ENCODE assay signal across 7 worm cellular contexts in genomic region chrX:8053008-8053441, ce11.
TF ChIP-seq lines count a peak whose summit lies in the region.

No protein-coding gene starts in this region.

TF ChIP-seq in whole organism, L1 larva, 84 proteins besides CTCF, POLR2A, EP300 and RAD21 (continues in another document):
- TF ChIP-seq sup-37 (GFP tag; optimal IDR thresholded peaks at IDR 0.05; lab: Kevin White, UChicago) = no peak
- TF ChIP-seq swsn-7 (tag; optimal IDR thresholded peaks at IDR 0.05; lab: Kevin White, UChicago) = peak; percentile 30
- TF ChIP-seq rnt-1 (tag; optimal IDR thresholded peaks at IDR 0.05; lab: Kevin White, UChicago) = peak; percentile 52
- TF ChIP-seq lin-14 (GFP tag; optimal IDR thresholded peaks at IDR 0.05; lab: Kevin White, UChicago) = peak; percentile 78
- peak; percentile 58 for TF ChIP-seq nhr-19 (GFP tag; conservative IDR thresholded peaks at IDR 0.05; lab: Robert Waterston, UW)
- TF ChIP-seq unc-130 (tag; optimal IDR thresholded peaks at IDR 0.05; lab: Kevin White, UChicago) = peak; percentile 43
- TF ChIP-seq pag-3 (tag; optimal IDR thresholded peaks at IDR 0.05; lab: Kevin White, UChicago; ENCODE audit: borderline replicate concordance, insufficient read depth) = peak; percentile 39
- TF ChIP-seq tbx-2 (tag; optimal IDR thresholded peaks at IDR 0.05; lab: Kevin White, UChicago) = peak; percentile 18
- peak; percentile 36 for TF ChIP-seq nhr-20 (tag; optimal IDR thresholded peaks at IDR 0.05; lab: Kevin White, UChicago)
- no peak for TF ChIP-seq tlp-1 (tag; optimal IDR thresholded peaks at IDR 0.05; lab: Kevin White, UChicago)
- peak in 1 of 2 experiments; percentile 41 for TF ChIP-seq lsy-2 (tag; optimal IDR thresholded peaks at IDR 0.05; lab: Kevin White, UChicago)
- TF ChIP-seq snu-23 (GFP tag; optimal IDR thresholded peaks at IDR 0.05; lab: Kevin White, UChicago) = peak; percentile 38

TF ChIP-seq in whole organism, L2 larva, 48 proteins besides CTCF, POLR2A, EP300 and RAD21:
- TF ChIP-seq ama-1 (optimal IDR thresholded peaks at IDR 0.05; lab: Kevin White, UChicago) = no peak
- peak; percentile 80 for TF ChIP-seq F13H6.1 (tag; optimal IDR thresholded peaks at IDR 0.05; lab: Kevin White, UChicago)
- no peak for TF ChIP-seq lin-11 (tag; optimal IDR thresholded peaks at IDR 0.05; lab: Kevin White, UChicago)
- peak; percentile 48 for TF ChIP-seq sma-9 (GFP tag; optimal IDR thresholded peaks at IDR 0.05; lab: Kevin White, UChicago)
- no peak for TF ChIP-seq sma-9 (tag; optimal IDR thresholded peaks at IDR 0.05; lab: Kevin White, UChicago)
- TF ChIP-seq nhr-10 (tag; optimal IDR thresholded peaks at IDR 0.05; lab: Kevin White, UChicago) = no peak
- TF ChIP-seq nhr-25 (tag; optimal IDR thresholded peaks at IDR 0.05; lab: Kevin White, UChicago) = no peak
- peak; percentile 30 for TF ChIP-seq nhr-129 (tag; optimal IDR thresholded peaks at IDR 0.05; lab: Kevin White, UChicago)
- TF ChIP-seq lsy-2 (tag; optimal IDR thresholded peaks at IDR 0.05; lab: Kevin White, UChicago) = peak in 1 of 2 experiments; percentile 39
- TF ChIP-seq sma-3 (GFP tag; optimal IDR thresholded peaks at IDR 0.05; lab: Kevin White, UChicago) = no peak
- TF ChIP-seq unc-39 (tag; optimal IDR thresholded peaks at IDR 0.05; lab: Kevin White, UChicago) = no peak

TF ChIP-seq in whole organism, L3 larva, 47 proteins besides CTCF, POLR2A, EP300 and RAD21:
- TF ChIP-seq unc-62 (GFP tag; optimal IDR thresholded peaks at IDR 0.05; lab: Kevin White, UChicago) (no peak), ceh-28 (tag; optimal IDR thresholded peaks at IDR 0.05; lab: Kevin White, UChicago) (peak; percentile 49), nfya-1 (tag; optimal IDR thresholded peaks at IDR 0.05; lab: Kevin White, UChicago; ENCODE audit: insufficient read depth) (peak; percentile 19), pha-4 (tag; optimal IDR thresholded peaks at IDR 0.05; lab: Kevin White, UChicago) (no peak), elt-1 (tag; optimal IDR thresholded peaks at IDR 0.05; lab: Kevin White, UChicago) (no peak)
TF ChIP-seq in whole organism, L3 larva: peak in this region for 2.

TF ChIP-seq in whole organism, L4 larva, 104 proteins besides CTCF, POLR2A, EP300 and RAD21 (continues in another document):
- no peak for TF ChIP-seq spr-3 (GFP tag; optimal IDR thresholded peaks at IDR 0.05; lab: Kevin White, UChicago)
- TF ChIP-seq aha-1 (tag; lab: Kevin White, UChicago) = peak; percentile 61
- no peak for TF ChIP-seq nhr-102 (tag; optimal IDR thresholded peaks at IDR 0.05; lab: Kevin White, UChicago)
- TF ChIP-seq pha-4 (GFP tag; IDR thresholded peaks at IDR 0.05; lab: Robert Waterston, UW) = no peak
- no peak for TF ChIP-seq pha-4 (tag; optimal IDR thresholded peaks at IDR 0.05; lab: Kevin White, UChicago)
- no peak for TF ChIP-seq daf-19 (GFP tag; conservative IDR thresholded peaks at IDR 0.05; lab: Robert Waterston, UW)
- TF ChIP-seq lir-3 (tag; optimal IDR thresholded peaks at IDR 0.05; lab: Kevin White, UChicago) = no peak
- peak in 1 of 2 experiments; percentile 69 for TF ChIP-seq daf-16 (GFP tag; optimal IDR thresholded peaks at IDR 0.05; lab: Kevin White, UChicago)
- TF ChIP-seq daf-16 (tag; optimal IDR thresholded peaks at IDR 0.05; lab: Kevin White, UChicago) = no peak
- no peak for TF ChIP-seq zfp-3 (GFP tag; conservative IDR thresholded peaks at IDR 0.05; lab: Robert Waterston, UW)
- TF ChIP-seq lin-29 (GFP tag; IDR thresholded peaks at IDR 0.05; lab: Robert Waterston, UW) = no peak
- TF ChIP-seq rbr-2 (tag; optimal IDR thresholded peaks at IDR 0.05; lab: Kevin White, UChicago) = no peak
- no peak for TF ChIP-seq ztf-11 (tag; optimal IDR thresholded peaks at IDR 0.05; lab: Kevin White, UChicago)
- TF ChIP-seq hlh-30 (tag; optimal IDR thresholded peaks at IDR 0.05; lab: Kevin White, UChicago; ENCODE audit: insufficient read depth) = no peak
- TF ChIP-seq cey-2 (tag; optimal IDR thresholded peaks at IDR 0.05; lab: Kevin White, UChicago; ENCODE audit: borderline replicate concordance, insufficient read depth) = no peak
- no peak for TF ChIP-seq arid-1 (GFP tag; conservative IDR thresholded peaks at IDR 0.05; lab: Robert Waterston, UW)
- TF ChIP-seq tag-97 (GFP tag; IDR thresholded peaks at IDR 0.05; lab: Robert Waterston, UW) = no peak

TF ChIP-seq in whole organism, late embryonic, 69 proteins besides CTCF, POLR2A, EP300 and RAD21 (continues in another document):
- TF ChIP-seq hlh-6 (tag; optimal IDR thresholded peaks at IDR 0.05; lab: Kevin White, UChicago) = no peak
- no peak for TF ChIP-seq elt-2 (tag; optimal IDR thresholded peaks at IDR 0.05; lab: Kevin White, UChicago)
- TF ChIP-seq T23F11.4 (GFP tag; optimal IDR thresholded peaks at IDR 0.05; lab: Kevin White, UChicago) = no peak
- no peak for TF ChIP-seq ceh-22 (tag; optimal IDR thresholded peaks at IDR 0.05; lab: Kevin White, UChicago)
- TF ChIP-seq ceh-14 (tag; optimal IDR thresholded peaks at IDR 0.05; lab: Kevin White, UChicago) = no peak
- TF ChIP-seq K02D7.2 (tag; optimal IDR thresholded peaks at IDR 0.05; lab: Kevin White, UChicago) = no peak
- TF ChIP-seq F13H6.1 (tag; optimal IDR thresholded peaks at IDR 0.05; lab: Kevin White, UChicago) = peak; percentile 8
- TF ChIP-seq dve-1 (tag; optimal IDR thresholded peaks at IDR 0.05; lab: Kevin White, UChicago) = no peak
- no peak for TF ChIP-seq ceh-48 (tag; optimal IDR thresholded peaks at IDR 0.05; lab: Kevin White, UChicago)
- no peak for TF ChIP-seq K09A11.1 (tag; optimal IDR thresholded peaks at IDR 0.05; lab: Kevin White, UChicago; ENCODE audit: insufficient read depth)
- TF ChIP-seq pha-2 (tag; optimal IDR thresholded peaks at IDR 0.05; lab: Kevin White, UChicago) = no peak
- TF ChIP-seq unc-86 (tag; optimal IDR thresholded peaks at IDR 0.05; lab: Kevin White, UChicago) = no peak
- TF ChIP-seq mec-3 (tag; optimal IDR thresholded peaks at IDR 0.05; lab: Kevin White, UChicago; ENCODE audit: borderline replicate concordance) = no peak
- no peak for TF ChIP-seq ceh-30 (tag; optimal IDR thresholded peaks at IDR 0.05; lab: Kevin White, UChicago)
- no peak for TF ChIP-seq unc-55 (GFP tag; optimal IDR thresholded peaks at IDR 0.05; lab: Kevin White, UChicago)
- TF ChIP-seq pag-3 (tag; optimal IDR thresholded peaks at IDR 0.05; lab: Kevin White, UChicago; ENCODE audit: borderline replicate concordance) = no peak
- TF ChIP-seq ref-2 (tag; optimal IDR thresholded peaks at IDR 0.05; lab: Kevin White, UChicago) = no peak
- TF ChIP-seq sox-4 (tag; optimal IDR thresholded peaks at IDR 0.05; lab: Kevin White, UChicago) = no peak

TF ChIP-seq in whole organism, mixed stage, embryonic, 35 proteins besides CTCF, POLR2A, EP300 and RAD21:
- TF ChIP-seq hlh-1 (tag; optimal IDR thresholded peaks at IDR 0.05; lab: Kevin White, UChicago) (peak; percentile 80), unc-62 (GFP tag; optimal IDR thresholded peaks at IDR 0.05; lab: Kevin White, UChicago) (peak; percentile 96), unc-120 (tag; optimal IDR thresholded peaks at IDR 0.05; lab: Kevin White, UChicago; ENCODE audit: poor library complexity, severe bottlenecking) (peak; percentile 87), sptf-1 (tag; optimal IDR thresholded peaks at IDR 0.05; lab: Kevin White, UChicago) (peak; percentile 15), mab-5 (tag; optimal IDR thresholded peaks at IDR 0.05; lab: Kevin White, UChicago) (peak; percentile 26), ztf-11 (tag; optimal IDR thresholded peaks at IDR 0.05; lab: Kevin White, UChicago) (no peak), nhr-2 (tag; optimal IDR thresholded peaks at IDR 0.05; lab: Kevin White, UChicago) (no peak)

TF ChIP-seq in whole organism, young adult, 124 proteins besides CTCF, POLR2A, EP300 and RAD21:
- TF ChIP-seq rec-8 (tag; optimal IDR thresholded peaks at IDR 0.05; lab: Kevin White, UChicago) = no peak
- TF ChIP-seq bed-1 (GFP tag; IDR thresholded peaks at IDR 0.05; lab: Robert Waterston, UW) = no peak
- peak; percentile 90 for TF ChIP-seq zfh-2 (GFP tag; conservative IDR thresholded peaks at IDR 0.05; lab: Robert Waterston, UW)
- TF ChIP-seq sea-2 (GFP tag; IDR thresholded peaks at IDR 0.05; lab: Robert Waterston, UW) = peak; percentile 72; the same call in 1 of the 2 replicates
TF ChIP-seq in whole organism, young adult: peak in this region for 2.
